Worm (Caenorhabditis elegans): Measurements from ENCODE around the gene hsp-90.

- TF ChIP-seq nhr-11 (tag; optimal IDR thresholded peaks at IDR 0.05) (no peak), skn-1 (tag; optimal IDR thresholded peaks at IDR 0.05) (no peak), ama-1 (optimal IDR thresholded peaks at IDR 0.05) (no peak), saeg-2 (GFP tag; IDR thresholded peaks at IDR 0.05) (no peak), unc-62 (GFP tag; optimal IDR thresholded peaks at IDR 0.05 in 1 of 2) (no peak), unc-62 (tag; optimal IDR thresholded peaks at IDR 0.05) (no peak), fkh-10 (GFP tag; optimal IDR thresholded peaks at IDR 0.05) (no peak), spr-1 (tag; optimal IDR thresholded peaks at IDR 0.05) (no peak), Y105C5A.15 (GFP tag; IDR thresholded peaks at IDR 0.05) (no peak), nhr-10 (tag; optimal IDR thresholded peaks at IDR 0.05) (no peak)
Observed at ce11 chrV:14707958-14708357, 23.2 kb downstream of the hsp-90 start, which contains the start of gene R08A2.9.

Data from whole organism, L4 larva.